Fruit fly (Drosophila melanogaster): Measurements from ENCODE around the gene RabGGTa.

Gene RabGGTa

DNA sequence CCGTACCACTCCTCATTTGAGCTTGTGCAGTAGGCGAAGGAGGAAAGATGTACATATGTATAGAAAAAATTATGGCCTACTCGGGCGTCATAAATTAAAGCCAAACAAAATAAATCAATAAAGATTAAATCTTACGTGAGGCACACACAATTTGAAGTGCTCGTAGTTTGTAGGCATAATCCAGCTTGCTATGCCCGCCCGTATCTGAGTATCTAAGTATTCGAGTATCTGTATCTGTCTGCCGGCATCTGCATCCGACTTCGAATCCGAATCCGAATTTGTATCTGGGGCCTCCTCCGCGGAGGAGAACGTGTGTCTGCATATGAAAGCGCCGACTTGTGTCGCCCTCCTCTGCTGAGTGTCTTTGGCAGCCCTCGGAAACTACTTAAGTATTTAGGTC, 11.5 kb upstream of the RabGGTa start:
- no peak for TF ChIP-seq noc (tag; optimal IDR thresholded peaks at IDR 0.05)

DNA sequence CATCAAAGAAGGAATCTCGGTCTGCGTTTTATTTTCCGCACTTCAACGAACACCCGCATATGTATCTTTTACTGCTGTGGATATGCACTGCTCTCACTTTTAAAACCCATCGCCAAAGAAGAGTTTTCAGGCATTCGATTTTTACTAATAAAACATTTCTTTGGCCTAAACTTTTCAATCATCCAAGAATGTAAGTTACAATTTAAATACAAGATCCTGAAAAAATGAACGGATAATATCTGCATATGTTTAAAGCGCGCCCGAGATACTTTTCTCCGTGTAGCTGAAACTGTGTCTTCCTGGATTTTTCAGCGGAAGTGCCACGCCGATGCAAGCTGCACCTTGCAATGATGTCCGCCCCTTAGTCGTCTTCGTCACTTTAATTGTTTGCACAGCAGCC, 9.7 kb upstream of the RabGGTa start:
- TF ChIP-seq noc (tag; optimal IDR thresholded peaks at IDR 0.05) = no peak

DNA sequence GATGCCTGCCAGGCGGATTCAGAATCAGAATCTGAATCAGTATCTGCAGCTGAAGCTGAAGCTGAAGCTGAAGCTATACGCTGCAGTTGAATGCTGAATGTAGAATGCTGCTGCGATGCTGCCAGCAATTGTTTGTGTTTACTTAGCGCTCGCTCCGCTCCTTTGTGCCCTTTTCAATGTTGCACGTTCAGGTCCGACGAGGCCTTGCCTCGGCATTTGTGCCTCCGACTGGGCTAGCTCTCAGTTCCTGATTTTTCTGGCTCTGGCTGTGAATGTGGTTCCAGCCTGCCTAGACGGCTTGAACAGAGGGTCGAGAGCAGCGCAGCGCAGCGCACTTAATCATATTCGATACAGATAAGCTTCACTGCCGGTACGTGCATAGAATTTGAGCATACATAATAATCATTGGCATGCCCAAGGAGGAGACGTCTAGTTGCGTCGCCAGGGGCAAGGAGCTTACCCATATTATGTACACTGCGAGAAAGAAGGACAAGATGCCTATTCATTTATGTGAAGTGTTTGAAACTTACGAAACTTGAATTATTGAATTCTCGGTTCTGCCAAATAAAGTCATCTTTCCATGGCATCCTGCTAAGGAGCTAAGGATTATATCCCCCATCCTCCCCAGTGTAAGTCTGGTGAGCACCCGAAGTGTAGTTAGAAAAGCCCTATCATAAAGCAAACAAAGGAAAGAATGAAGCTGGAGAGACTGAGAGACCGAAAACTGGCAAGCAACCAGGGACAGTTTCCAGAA, 7.2 kb upstream of the RabGGTa start:
- no peak for TF ChIP-seq noc (tag; optimal IDR thresholded peaks at IDR 0.05)

DNA sequence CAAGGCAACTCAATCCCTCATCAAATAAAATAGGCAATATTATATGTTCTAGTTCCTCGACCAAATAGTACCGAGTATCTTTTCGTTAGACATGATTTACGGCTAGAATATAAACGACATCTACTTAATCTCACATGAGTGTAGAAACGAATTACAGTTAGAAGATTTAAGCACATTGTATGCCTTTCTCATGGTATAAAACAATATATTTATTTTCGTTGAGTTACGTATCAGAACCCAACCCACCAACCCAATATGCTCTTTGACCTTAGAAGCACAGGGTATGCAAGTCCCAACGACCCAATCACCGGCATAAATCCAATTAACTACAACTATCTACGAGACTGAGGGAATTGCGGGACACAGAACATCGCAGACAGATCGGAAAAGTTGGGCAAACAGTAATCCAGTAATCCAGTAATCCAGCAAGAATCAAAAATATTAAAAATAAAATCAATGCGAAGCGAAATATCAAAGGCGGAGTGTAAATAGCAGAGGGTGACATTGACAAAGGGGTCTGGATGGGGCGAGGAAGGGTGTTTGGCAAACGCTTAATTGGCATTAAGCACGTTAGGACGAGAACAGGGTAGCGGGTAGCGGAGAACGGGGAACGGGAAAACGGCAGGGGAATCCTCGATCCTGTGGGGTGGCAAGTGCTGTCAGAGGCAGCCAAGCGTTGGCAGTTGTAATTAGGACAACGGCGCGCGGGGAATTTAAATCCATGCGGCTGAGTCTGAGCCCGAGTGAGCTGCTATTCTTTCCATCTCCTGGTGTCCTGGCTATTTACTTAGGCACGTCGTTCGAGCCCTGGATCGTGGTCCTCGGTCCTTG, 5.4 kb upstream of the RabGGTa start:
- TF ChIP-seq noc (tag; optimal IDR thresholded peaks at IDR 0.05) = no peak

DNA sequence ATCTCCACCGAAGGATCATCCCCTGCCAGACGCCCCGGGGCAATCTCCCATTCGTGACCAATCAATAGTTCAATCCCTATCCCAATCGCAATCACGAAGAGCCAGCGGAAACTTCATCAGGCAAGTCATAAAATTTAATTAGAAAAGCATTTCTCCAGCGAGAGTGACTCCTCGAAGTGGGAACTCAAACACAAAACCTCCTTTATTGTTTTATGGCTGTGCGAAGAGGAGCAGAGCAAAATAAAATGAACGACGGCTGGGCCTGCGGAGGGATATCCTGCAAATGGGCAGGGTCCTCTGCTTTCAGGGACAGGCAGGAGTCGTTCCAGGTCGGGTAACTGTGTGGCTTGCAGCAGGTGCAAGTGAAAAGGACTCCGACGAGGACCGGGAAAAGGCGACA, 3.0 kb upstream of the RabGGTa start:
- no peak for TF ChIP-seq noc (tag; optimal IDR thresholded peaks at IDR 0.05)

DNA sequence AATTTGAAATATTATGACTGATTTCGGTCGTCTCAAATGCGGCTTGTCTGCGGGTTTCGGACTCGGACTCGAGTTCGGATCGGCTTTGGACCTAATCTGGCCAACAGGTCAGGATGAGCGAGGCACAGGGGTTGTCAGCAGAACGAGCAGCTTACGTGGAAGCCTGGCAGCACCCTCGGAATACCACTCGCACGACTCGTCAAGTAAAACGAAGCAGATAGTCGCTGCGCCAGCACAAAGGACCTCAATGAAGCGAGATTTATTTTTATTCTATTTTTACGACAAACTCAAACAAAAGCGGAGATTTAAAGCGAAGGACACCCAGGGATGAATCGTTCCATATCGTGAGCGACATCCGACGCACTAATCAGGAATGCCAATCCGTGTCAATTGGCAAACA, 2.1 kb upstream of the RabGGTa start:
- TF ChIP-seq noc (tag; optimal IDR thresholded peaks at IDR 0.05) = no peak

DNA sequence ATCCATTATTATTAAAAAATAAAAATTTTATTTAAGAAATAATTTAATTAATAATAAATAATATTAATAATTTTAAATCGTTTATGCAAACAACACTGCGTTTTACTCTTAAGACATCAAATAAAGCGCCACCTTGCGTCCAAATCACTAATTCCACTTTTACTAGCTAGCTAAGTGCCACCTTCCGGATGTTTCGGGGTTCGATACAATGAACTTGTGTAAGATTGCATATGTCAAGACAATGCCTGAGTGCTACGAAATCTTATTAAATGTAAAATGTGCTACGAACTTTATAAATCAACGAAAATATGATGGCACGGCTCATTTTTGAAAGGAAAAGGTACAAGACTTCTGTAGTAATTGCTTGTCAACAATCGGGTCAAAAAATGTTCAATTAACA, 1.0 kb upstream of the RabGGTa start:
- TF ChIP-seq noc (tag; optimal IDR thresholded peaks at IDR 0.05) = no peak

DNA sequence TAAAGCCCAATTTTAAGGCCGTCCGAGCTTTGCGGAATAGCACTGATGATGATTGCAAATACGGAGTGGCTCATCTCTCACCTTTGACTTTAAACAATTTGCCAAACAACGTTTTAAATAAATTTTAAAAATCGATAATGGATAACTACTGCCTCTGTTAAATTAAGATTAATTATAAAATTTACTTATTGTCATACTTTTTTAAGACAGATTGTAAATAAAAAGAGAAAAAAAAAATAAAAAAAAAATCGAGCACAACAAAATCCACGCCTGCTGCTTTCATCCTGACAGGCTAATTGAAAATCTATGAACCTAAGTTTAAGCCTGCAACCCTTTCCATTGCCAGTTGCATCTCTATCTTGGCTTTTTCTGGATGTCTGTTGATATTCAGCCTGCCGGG, 11.0 kb downstream of the RabGGTa start, which contains the start of gene CG12589:
Gene CG12589 (minus strand): TSS at position 101 of the 400 bp plus-strand sequence.
- no peak for TF ChIP-seq noc (tag; optimal IDR thresholded peaks at IDR 0.05)

DNA sequence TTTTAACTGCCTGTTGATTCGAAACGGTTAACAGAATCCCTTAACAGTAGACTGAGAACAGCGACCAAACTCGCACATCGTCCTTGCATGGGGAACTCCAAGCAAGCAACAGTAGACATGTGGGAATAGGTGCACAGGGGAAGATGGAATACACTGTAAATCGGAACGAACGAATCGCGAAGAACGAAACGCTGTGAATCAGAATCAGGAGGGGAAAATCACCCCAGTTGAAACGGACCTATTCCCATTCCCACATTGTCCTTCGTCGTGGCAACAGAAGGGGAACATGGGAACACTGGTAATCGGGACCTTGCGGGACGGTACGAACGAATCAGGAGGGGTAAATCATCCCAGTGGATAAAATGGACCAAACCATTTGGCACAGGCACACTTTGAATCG, 22.6 kb downstream of the RabGGTa start, which contains the start of gene dpr16:
Gene dpr16 (plus strand): TSS at position 386 of the 400 bp plus-strand sequence.
- TF ChIP-seq noc (tag; optimal IDR thresholded peaks at IDR 0.05) = no peak

DNA sequence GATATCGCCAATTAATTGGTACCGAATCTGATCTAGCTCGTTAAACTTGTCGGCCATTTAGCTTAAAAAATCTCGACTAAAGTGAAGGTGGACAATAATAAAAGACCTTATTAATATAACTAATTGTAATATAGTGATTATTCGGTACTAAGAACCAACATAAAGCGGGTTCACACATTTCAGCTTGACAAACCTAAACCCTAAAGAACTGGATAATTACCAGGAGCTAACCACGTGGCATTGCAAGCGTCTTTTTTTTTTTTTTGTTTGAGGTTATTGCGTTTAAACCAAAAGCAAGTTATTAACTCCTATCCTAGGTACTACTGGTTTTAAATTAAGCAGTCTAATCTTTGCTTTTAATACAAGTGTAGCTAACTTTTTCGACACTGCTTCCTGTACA, 31.4 kb downstream of the RabGGTa start, which contains the start of gene CG12590:
Gene CG12590 (plus strand): TSS at position 301 of the 400 bp plus-strand sequence.
- TF ChIP-seq noc (tag; optimal IDR thresholded peaks at IDR 0.05) = no peak

DNA sequence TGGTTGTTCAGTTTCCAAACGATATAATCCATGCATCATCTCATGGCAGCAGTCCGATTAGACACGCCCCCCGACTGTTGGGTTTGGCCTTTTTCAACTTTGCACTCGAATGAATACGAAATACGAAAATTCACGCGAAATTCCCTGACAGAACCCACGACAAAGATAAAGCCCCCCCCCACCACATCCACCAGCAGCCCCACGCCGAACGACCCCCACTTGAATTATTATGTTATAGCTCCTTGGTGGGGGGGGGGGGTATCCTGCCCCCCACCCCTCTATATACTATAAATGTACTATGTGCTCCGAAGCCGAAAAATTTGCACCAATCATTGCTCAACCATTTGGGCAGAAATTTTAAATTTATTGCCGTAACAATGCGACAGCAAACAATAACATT, 34.3 kb downstream of the RabGGTa start:
- TF ChIP-seq noc (tag; optimal IDR thresholded peaks at IDR 0.05) = no peak

DNA sequence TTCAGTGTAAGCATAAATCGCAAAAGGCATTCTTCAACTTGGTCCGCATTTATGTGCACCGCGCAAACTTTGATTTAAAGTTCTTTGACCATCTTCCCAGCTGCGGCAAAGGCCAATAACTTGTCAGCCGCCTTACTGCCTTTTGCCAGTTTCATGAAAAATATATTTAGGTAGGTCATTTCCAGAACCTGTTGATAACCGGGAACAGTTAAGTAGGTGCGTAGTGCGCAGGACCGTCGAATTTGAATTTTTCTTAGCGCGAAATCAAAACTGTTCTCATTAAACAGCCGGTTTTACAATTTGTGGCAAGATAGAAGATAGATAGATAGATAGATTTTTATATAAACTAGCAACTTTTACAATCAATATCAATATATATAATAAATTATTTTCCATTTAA, 44.1 kb downstream of the RabGGTa start:
- no peak for TF ChIP-seq noc (tag; optimal IDR thresholded peaks at IDR 0.05)

DNA sequence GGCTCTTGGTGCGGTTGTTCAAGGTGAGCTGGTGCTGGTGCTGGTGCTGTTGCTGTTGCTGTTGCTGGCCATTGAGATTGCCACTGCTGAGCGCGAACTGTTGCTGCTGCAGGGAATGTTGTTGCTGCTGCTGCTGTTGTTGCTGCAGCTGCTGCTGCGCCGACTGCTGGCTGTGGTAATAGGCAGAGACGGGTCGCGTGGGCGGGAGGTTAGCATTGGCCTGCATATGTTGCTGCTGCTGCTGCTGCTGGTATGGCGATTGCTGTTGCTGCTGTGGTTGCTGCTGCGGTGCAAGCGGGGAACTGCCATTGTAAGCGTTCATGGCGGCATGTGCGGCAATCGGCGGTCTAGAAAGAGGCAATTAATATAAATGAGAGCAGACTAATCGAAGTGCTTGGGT, 48.1 kb downstream of the RabGGTa start:
- no peak for TF ChIP-seq noc (tag; optimal IDR thresholded peaks at IDR 0.05)

All from whole organism, larva.